Worm (Caenorhabditis elegans) whole organism, L1 larva: ENCODE measurements around the gene znf-622.

Experiments used
- C16A3.4 ChIP-seq: fragments of 150-350 bp; optimal IDR thresholded peaks from 2 replicates; lab custom pipeline; 2014; ENCODE audit warnings: missing biosample characterization, missing genetic modification characterization
- F16B12.6 ChIP-seq: fragments of 150-350 bp; optimal IDR thresholded peaks from 2 replicates; lab custom pipeline; 2014; ENCODE audit warnings: missing biosample characterization, missing genetic modification characterization
- alr-1 ChIP-seq: fragments of 200-800 bp; sonication (Bioruptor generic); optimal IDR thresholded peaks from 2 replicates; lab custom pipeline; 2018; ENCODE audit warnings: borderline replicate concordance, mild to moderate bottlenecking, missing genetic modification characterization, missing compliant biosample characterization
- ama-1 ChIP-seq: fragments of 150-350 bp; optimal IDR thresholded peaks from 2 replicates; lab custom pipeline; 2014
- blmp-1 ChIP-seq: fragments of 150-350 bp; optimal IDR thresholded peaks from 2 replicates; lab custom pipeline; 2014; ENCODE audit warnings: missing biosample characterization, missing genetic modification characterization
- ceh-88 ChIP-seq: fragments of 200-800 bp; sonication (Bioruptor generic); IDR thresholded peaks from 2 replicates; pipeline ENCODE4 v1.3.6; 2022; ENCODE audit warnings: missing genetic modification characterization, missing compliant biosample characterization
- ceh-90 ChIP-seq: sonication (generic microtip); optimal IDR thresholded peaks from 2 replicates; lab custom pipeline; 2016; ENCODE audit warnings: missing genetic modification characterization, missing compliant biosample characterization
- efl-3 ChIP-seq: fragments of 200-800 bp; sonication (Bioruptor generic); optimal IDR thresholded peaks from 2 replicates; lab custom pipeline; 2018; ENCODE audit warnings: mild to moderate bottlenecking, missing genetic modification characterization, missing compliant biosample characterization
- egl-13 ChIP-seq: sonication (generic microtip); optimal IDR thresholded peaks from 2 replicates; lab custom pipeline; 2016; ENCODE audit warnings: missing genotype, missing genetic modification reagents, missing genetic modification characterization, missing compliant biosample characterization
- egl-27 ChIP-seq, 2 experiments: fragments of 150-350 bp in 1 of 2; sonication (generic microtip); optimal IDR thresholded peaks; 3 replicates each; lab custom pipeline; 2017 to 2018; ENCODE audit warnings: missing biosample characterization in 2 of 2, missing genetic modification characterization in 2 of 2, missing genetic modification reagents in 2 of 2
- elt-2 ChIP-seq: sonication (generic microtip); optimal IDR thresholded peaks from 2 replicates; lab custom pipeline; 2016; ENCODE audit warnings: missing genetic modification characterization, mild to moderate bottlenecking, inconsistent platforms, missing compliant biosample characterization, missing genetic modification reagents
- elt-3 ChIP-seq, 6 experiments: fragments of 150-350 bp in 1 of 6; sonication (generic microtip); optimal IDR thresholded peaks; 2 replicates each; lab custom pipeline; 2017 to 2018; ENCODE audit warnings: missing biosample characterization in 6 of 6, missing genetic modification characterization in 6 of 6, inconsistent platforms in 1 of 6
- grh-1 ChIP-seq: fragments of 200-800 bp; sonication (Bioruptor generic); IDR thresholded peaks from 2 replicates; pipeline ENCODE4 v1.3.6; 2022; ENCODE audit warnings: missing genetic modification reagents, missing genetic modification characterization, missing compliant biosample characterization
- hlh-17 ChIP-seq: fragments of 200-800 bp; sonication (Bioruptor generic); optimal IDR thresholded peaks from 2 replicates; lab custom pipeline; 2018; ENCODE audit warnings: missing genetic modification characterization, mild to moderate bottlenecking, missing compliant biosample characterization, moderate library complexity, borderline replicate concordance
- hpl-2 ChIP-seq: fragments of 150-350 bp; optimal IDR thresholded peaks from 2 replicates; lab custom pipeline; 2014; ENCODE audit warnings: missing biosample characterization, missing genetic modification reagents, missing genetic modification characterization
- irx-1 ChIP-seq: sonication (generic microtip); optimal IDR thresholded peaks from 2 replicates; lab custom pipeline; 2016; ENCODE audit warnings: missing genetic modification characterization, missing compliant biosample characterization
- lin-14 ChIP-seq: fragments of 200-800 bp; sonication (Bioruptor generic); optimal IDR thresholded peaks from 2 replicates; lab custom pipeline; 2018; ENCODE audit warnings: mild to moderate bottlenecking, missing genetic modification characterization, moderate library complexity, missing compliant biosample characterization
- lin-35 ChIP-seq, 2 experiments: fragments of 150-350 bp; optimal IDR thresholded peaks; 2 replicates each; lab custom pipeline; 2014; ENCODE audit warnings: missing biosample characterization in 2 of 2, missing genetic modification characterization in 2 of 2, missing genetic modification reagents in 2 of 2
- lir-3 ChIP-seq: sonication (generic microtip); optimal IDR thresholded peaks from 2 replicates; lab custom pipeline; 2016; ENCODE audit warnings: mild to moderate bottlenecking, missing genetic modification characterization, moderate library complexity, missing compliant biosample characterization; ENCODE audit not compliant: poor library complexity
- lsy-2 ChIP-seq, 2 experiments: fragments of 150-350 bp; optimal IDR thresholded peaks; 2 replicates each; lab custom pipeline; 2014; ENCODE audit warnings: missing biosample characterization in 2 of 2, missing genetic modification characterization in 2 of 2
- mab-9 ChIP-seq: fragments of 200-800 bp; sonication (Bioruptor generic); IDR thresholded peaks from 2 replicates; pipeline ENCODE4 v1.3.6; 2022; ENCODE audit warnings: missing genetic modification reagents, missing genetic modification characterization, missing compliant biosample characterization
- mep-1 ChIP-seq: fragments of 150-350 bp; optimal IDR thresholded peaks from 2 replicates; lab custom pipeline; 2014; ENCODE audit warnings: missing biosample characterization, missing genetic modification characterization
- nhr-11 ChIP-seq: fragments of 150-350 bp; optimal IDR thresholded peaks from 2 replicates; lab custom pipeline; 2014; ENCODE audit warnings: missing biosample characterization, missing genetic modification characterization
- nhr-12 ChIP-seq: sonication (generic microtip); optimal IDR thresholded peaks from 2 replicates; lab custom pipeline; 2017; ENCODE audit warnings: missing biosample characterization, missing genetic modification characterization
- nhr-19 ChIP-seq: fragments of 200-800 bp; sonication (Bioruptor generic); conservative IDR thresholded peaks from 2 replicates; pipeline ENCODE4 v1.3.6; 2022; ENCODE audit warnings: missing genetic modification characterization, missing compliant biosample characterization
- nhr-20 ChIP-seq: sonication (generic microtip); optimal IDR thresholded peaks from 2 replicates; lab custom pipeline; 2016; ENCODE audit warnings: mild to moderate bottlenecking, missing genetic modification characterization, missing compliant biosample characterization
- nhr-71 ChIP-seq: sonication (generic microtip); optimal IDR thresholded peaks from 2 replicates; lab custom pipeline; 2016; ENCODE audit warnings: mild to moderate bottlenecking, missing genetic modification characterization, moderate library complexity, missing compliant biosample characterization
- nhr-77 ChIP-seq: fragments of 150-350 bp; optimal IDR thresholded peaks from 2 replicates; lab custom pipeline; 2014; ENCODE audit warnings: missing biosample characterization, missing genetic modification characterization
- nhr-85 ChIP-seq: sonication (generic microtip); peaks from one replicate; lab custom pipeline; 2016; ENCODE audit warnings: missing genetic modification characterization, inconsistent platforms, missing compliant biosample characterization
- pax-3 ChIP-seq: fragments of 200-800 bp; sonication (Bioruptor generic); optimal IDR thresholded peaks from 2 replicates; lab custom pipeline; 2018; ENCODE audit warnings: mild to moderate bottlenecking, missing genetic modification characterization, moderate library complexity, missing compliant biosample characterization
- rnt-1 ChIP-seq: sonication (generic microtip); optimal IDR thresholded peaks from 2 replicates; lab custom pipeline; 2016; ENCODE audit warnings: mild to moderate bottlenecking, missing genetic modification characterization, moderate library complexity, missing compliant biosample characterization
- skn-1 ChIP-seq: fragments of 150-350 bp; optimal IDR thresholded peaks from 2 replicates; lab custom pipeline; 2014; ENCODE audit warnings: missing biosample characterization, missing genetic modification characterization
- snu-23 ChIP-seq: sonication (generic microtip); optimal IDR thresholded peaks from 2 replicates; lab custom pipeline; 2016; ENCODE audit warnings: missing genetic modification characterization, missing compliant biosample characterization
- sox-4 ChIP-seq: sonication (generic microtip); optimal IDR thresholded peaks from 2 replicates; lab custom pipeline; 2016; ENCODE audit warnings: missing genetic modification characterization, missing compliant biosample characterization
- swsn-7 ChIP-seq: sonication (generic microtip); optimal IDR thresholded peaks from 2 replicates; lab custom pipeline; 2016; ENCODE audit warnings: missing genetic modification characterization, missing compliant biosample characterization
- unc-98 ChIP-seq: fragments of 200-800 bp; sonication (Bioruptor generic); IDR thresholded peaks from 2 replicates; pipeline ENCODE4 v1.3.6; 2022; ENCODE audit warnings: missing genetic modification characterization, missing compliant biosample characterization
- vab-15 ChIP-seq: sonication (generic microtip); optimal IDR thresholded peaks from 2 replicates; lab custom pipeline; 2017; ENCODE audit warnings: missing genotype, mild to moderate bottlenecking, missing genetic modification characterization, missing compliant biosample characterization
- zag-1 ChIP-seq: fragments of 150-350 bp; optimal IDR thresholded peaks from 2 replicates; lab custom pipeline; 2014; ENCODE audit warnings: missing biosample characterization, missing genetic modification characterization
- zip-4 ChIP-seq: fragments of 200-800 bp; sonication (Bioruptor generic); optimal IDR thresholded peaks from 2 replicates; lab custom pipeline; 2018; ENCODE audit warnings: mild to moderate bottlenecking, missing genetic modification characterization, moderate library complexity, missing compliant biosample characterization
- ztf-4 ChIP-seq: fragments of 150-350 bp; optimal IDR thresholded peaks from 2 replicates; lab custom pipeline; 2014; ENCODE audit warnings: missing biosample characterization, missing genetic modification characterization

The znf-622 gene

DNA sequence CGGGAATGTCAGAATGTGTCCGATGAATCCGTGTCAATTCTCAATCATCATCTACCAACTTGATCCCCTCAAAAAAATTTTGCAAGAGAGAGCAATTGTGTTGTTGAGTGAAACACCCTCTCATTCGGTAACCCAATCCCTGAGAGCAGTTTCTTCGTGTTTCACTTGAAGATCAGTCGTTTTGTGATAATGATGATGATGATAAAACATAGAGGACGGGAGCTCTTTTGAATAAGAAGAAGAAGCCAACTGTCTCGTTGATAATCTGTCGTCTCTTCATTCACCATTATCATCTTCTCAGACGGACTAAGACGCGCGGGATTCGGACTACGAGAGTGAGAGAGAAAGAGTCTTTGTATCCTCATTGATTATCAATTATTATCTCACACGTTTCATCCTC, 23.7 kb downstream of the znf-622 start:
- peak; percentile 10 for TF ChIP-seq mep-1
- peak; percentile 4 for TF ChIP-seq C16A3.4
- TF ChIP-seq ama-1: no peak
- peak; percentile 43 to 57 for TF ChIP-seq lsy-2 (tag; optimal IDR thresholded peaks at IDR 0.05; lab: Kevin White, UChicago)
- no peak for TF ChIP-seq sox-4 (tag; lab: Kevin White, UChicago)
- TF ChIP-seq ztf-4 (tag; lab: Kevin White, UChicago): peak; percentile 36
- no peak for TF ChIP-seq zip-4
- TF ChIP-seq nhr-20: peak; percentile 30
- TF ChIP-seq nhr-19 (GFP tag; lab: Robert Waterston, UW): peak; percentile 39
- TF ChIP-seq nhr-12 (tag; lab: Kevin White, UChicago): no peak
- peak; percentile 65 for TF ChIP-seq rnt-1 (tag; lab: Kevin White, UChicago)
- TF ChIP-seq ceh-90 (tag; lab: Kevin White, UChicago): no peak
- peak; percentile 71 for TF ChIP-seq lin-14 (GFP tag; lab: Kevin White, UChicago)
- TF ChIP-seq alr-1: no peak
- no peak for TF ChIP-seq grh-1
- no peak for TF ChIP-seq efl-3 (GFP tag; lab: Kevin White, UChicago)
- peak; percentile 29 for TF ChIP-seq skn-1
- TF ChIP-seq nhr-11 (tag; lab: Kevin White, UChicago): no peak
- no peak for TF ChIP-seq vab-15 (tag; lab: Kevin White, UChicago)
- peak; percentile 4 for TF ChIP-seq lir-3 (tag; lab: Kevin White, UChicago)
- TF ChIP-seq snu-23: peak; percentile 63
- peak; percentile 80 for TF ChIP-seq nhr-71 (tag; lab: Kevin White, UChicago)

DNA sequence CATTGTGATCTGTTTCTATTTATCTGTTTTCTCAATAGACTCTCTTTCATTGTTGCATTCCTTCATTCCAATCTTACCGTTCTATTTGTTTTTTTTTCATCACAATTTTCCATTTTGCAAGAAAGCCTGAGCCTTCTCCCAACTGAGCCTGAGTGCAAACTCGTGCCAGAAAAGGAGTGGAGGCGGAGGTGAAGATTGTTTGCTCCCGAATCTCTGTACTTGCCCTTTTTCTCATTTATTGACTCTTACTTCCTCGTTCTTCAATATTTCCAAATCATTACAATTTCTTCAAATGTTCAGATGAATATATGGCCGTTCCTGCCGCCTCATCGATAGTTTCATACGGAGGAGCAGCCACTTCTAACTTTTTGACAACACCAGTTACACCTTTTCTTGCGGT, 25.4 kb downstream of the znf-622 start, which contains the start of gene let-756:
Gene let-756, plus strand, starts transcription at position 301 of the 400 bp plus-strand sequence.
- TF ChIP-seq unc-98: no peak
- no peak for TF ChIP-seq snu-23
- TF ChIP-seq irx-1 (tag; lab: Kevin White, UChicago): no peak
- TF ChIP-seq, all 84 proteins: peak for 0

DNA sequence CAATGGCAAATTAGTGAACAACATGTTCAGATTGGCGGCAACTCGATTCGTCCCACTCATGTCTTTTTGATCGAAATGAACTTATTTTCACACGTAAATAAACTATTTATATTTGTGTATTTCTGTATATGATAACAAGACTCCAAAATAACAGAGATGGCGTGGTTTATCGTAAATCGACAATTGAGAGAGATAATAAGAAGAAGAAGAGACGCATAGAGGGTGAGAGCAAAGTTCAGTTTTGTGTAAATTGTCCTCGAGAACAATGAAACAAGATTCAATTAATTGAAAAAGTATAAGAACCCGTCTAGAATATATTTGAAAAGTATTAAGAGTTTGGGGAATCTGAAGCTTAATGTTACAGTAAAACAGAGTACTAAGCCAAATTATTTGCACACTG, 30.0 kb downstream of the znf-622 start:
- peak; percentile 13 for TF ChIP-seq C16A3.4
- TF ChIP-seq hlh-17 (GFP tag; lab: Kevin White, UChicago): no peak
- peak in 1 of 2 experiments; percentile 51 for TF ChIP-seq lsy-2 (tag; optimal IDR thresholded peaks at IDR 0.05; lab: Kevin White, UChicago)
- TF ChIP-seq swsn-7: no peak
- TF ChIP-seq nhr-77: no peak
- TF ChIP-seq elt-3 (tag; optimal IDR thresholded peaks at IDR 0.05; lab: Kevin White, UChicago): peak in 1 of 6 experiments; percentile 32
- TF ChIP-seq blmp-1 (tag; lab: Kevin White, UChicago): peak; percentile 33
- no peak for TF ChIP-seq pax-3
- no peak for TF ChIP-seq zag-1 (tag; lab: Kevin White, UChicago)
- TF ChIP-seq egl-13 (tag; lab: Kevin White, UChicago): no peak
- no peak for TF ChIP-seq nhr-12 (tag; lab: Kevin White, UChicago)
- peak; percentile 61 for TF ChIP-seq nhr-85 (tag; lab: Kevin White, UChicago)
- TF ChIP-seq nhr-71 (tag; lab: Kevin White, UChicago): peak; percentile 35
- no peak for TF ChIP-seq mab-9
- peak in 1 of 2 experiments; percentile 29 for TF ChIP-seq lin-35 (GFP tag; optimal IDR thresholded peaks at IDR 0.05; lab: Kevin White, UChicago)
- TF ChIP-seq efl-3 (GFP tag; lab: Kevin White, UChicago): no peak
- TF ChIP-seq elt-2 (tag; lab: Kevin White, UChicago): peak; percentile 25
- TF ChIP-seq F16B12.6 (tag; lab: Kevin White, UChicago): no peak
- TF ChIP-seq ceh-88 (GFP tag; lab: Robert Waterston, UW): no peak
- no peak for TF ChIP-seq hpl-2
- no peak for TF ChIP-seq ceh-90 (tag; lab: Kevin White, UChicago)
- no peak for TF ChIP-seq egl-27 (tag; optimal IDR thresholded peaks at IDR 0.05; lab: Kevin White, UChicago)
- peak; percentile 11 for TF ChIP-seq snu-23
